Fruit fly (Drosophila melanogaster): ENCODE results near the gene mRpS31.

Gene mRpS31

dm6 chr3L:16040389-16040788 is 35.4 kb downstream of the mRpS31 start:
- TF ChIP-seq CG10631 (GFP tag; optimal IDR thresholded peaks at IDR 0.05) (no peak), Eip78C (GFP tag) (no peak), CG6854 (GFP tag; optimal IDR thresholded peaks at IDR 0.05) (no peak), OdsH (GFP tag; optimal IDR thresholded peaks at IDR 0.05) (no peak), Met (GFP tag; optimal IDR thresholded peaks at IDR 0.05) (peak; percentile 15), Sox102F (GFP tag; optimal IDR thresholded peaks at IDR 0.05) (no peak), Eip75B (GFP tag; optimal IDR thresholded peaks at IDR 0.05) (no peak), svp (GFP tag) (peak; percentile 51), acj6 (GFP tag; optimal IDR thresholded peaks at IDR 0.05) (no peak), net (GFP tag; optimal IDR thresholded peaks at IDR 0.05) (no peak)

DNA sequence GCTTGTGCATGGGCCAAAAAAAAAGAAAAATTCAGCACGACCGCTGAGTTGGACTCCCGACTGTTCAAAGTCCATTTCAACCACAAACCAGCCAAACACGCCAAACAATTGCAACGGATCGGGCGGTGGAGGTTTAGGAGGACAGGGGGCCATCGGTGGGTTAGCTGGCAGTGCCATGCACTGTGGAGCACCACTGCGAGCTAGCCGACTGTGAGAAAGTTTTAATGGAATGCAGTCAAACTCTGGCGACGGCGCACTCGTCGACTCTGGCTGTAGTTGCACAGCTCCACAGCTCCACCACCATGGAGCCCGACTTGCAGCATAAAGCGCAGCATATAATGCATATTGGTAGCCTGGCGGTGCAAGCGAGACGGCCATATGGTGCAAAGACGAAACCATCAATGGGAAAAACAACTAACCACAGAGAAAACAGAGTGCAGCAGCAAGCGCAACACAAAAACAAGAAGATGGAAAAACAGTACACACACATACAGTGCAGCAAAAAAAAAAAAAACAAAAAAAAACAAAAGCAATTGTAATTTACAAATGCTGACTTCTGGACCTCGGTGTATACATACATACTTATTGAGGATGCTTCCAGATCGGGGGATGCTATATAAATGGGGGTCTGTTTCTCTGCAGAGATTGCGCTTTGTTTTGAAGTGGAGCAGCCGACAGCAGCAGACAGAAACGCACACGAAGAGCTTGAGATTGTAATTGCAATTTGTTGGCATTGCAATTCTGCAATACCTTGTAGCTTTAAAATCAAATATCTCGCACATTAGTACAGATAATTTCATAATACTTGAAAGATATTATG is 36.5 kb downstream of the mRpS31 start:
- no peak for TF ChIP-seq Sox15 (GFP tag; optimal IDR thresholded peaks at IDR 0.05)
- peak; percentile 12 for TF ChIP-seq CG11762 (GFP tag; optimal IDR thresholded peaks at IDR 0.05; ENCODE audit: insufficient read depth)
- TF ChIP-seq topi (GFP tag; optimal IDR thresholded peaks at IDR 0.05) = peak; percentile 13
- no peak for TF ChIP-seq CG6792 (GFP tag; optimal IDR thresholded peaks at IDR 0.05)
- TF ChIP-seq CG10669 (GFP tag; optimal IDR thresholded peaks at IDR 0.05) = peak; percentile 49
- peak; percentile 57 for TF ChIP-seq CG10631 (GFP tag; optimal IDR thresholded peaks at IDR 0.05)
- TF ChIP-seq vri (GFP tag; optimal IDR thresholded peaks at IDR 0.05) = peak; percentile 31
- no peak for TF ChIP-seq achi (GFP tag; optimal IDR thresholded peaks at IDR 0.05)
- TF ChIP-seq Sox14 (GFP tag; optimal IDR thresholded peaks at IDR 0.05) = peak; percentile 61
- peak; percentile 75 for TF ChIP-seq eg (GFP tag; IDR thresholded peaks at IDR 0.05)
- TF ChIP-seq dsx (GFP tag; optimal IDR thresholded peaks at IDR 0.05; ENCODE audit: poor library complexity, severe bottlenecking) = peak; percentile 21
- TF ChIP-seq CG9139 (GFP tag; optimal IDR thresholded peaks at IDR 0.05) = peak; percentile 90
- TF ChIP-seq CG8319 (GFP tag; optimal IDR thresholded peaks at IDR 0.05) = no peak
- peak; percentile 82 for TF ChIP-seq Lpt (GFP tag; optimal IDR thresholded peaks at IDR 0.05)
- TF ChIP-seq Blimp-1 (GFP tag; optimal IDR thresholded peaks at IDR 0.05) = peak; percentile 55
- peak; percentile 4 for TF ChIP-seq Smox (GFP tag; optimal IDR thresholded peaks at IDR 0.05)
- TF ChIP-seq Eip78C (GFP tag) = peak; percentile 76
- no peak for TF ChIP-seq Hr38 (GFP tag; optimal IDR thresholded peaks at IDR 0.05)
- no peak for TF ChIP-seq lz (GFP tag; optimal IDR thresholded peaks at IDR 0.05)
- peak; percentile 64 for TF ChIP-seq CG15336 (GFP tag; IDR thresholded peaks at IDR 0.05)
- TF ChIP-seq CG11294 (GFP tag; IDR thresholded peaks at IDR 0.05) = peak; percentile 40; the same call in 1 of the 2 replicates
- TF ChIP-seq CG3032 (tag; optimal IDR thresholded peaks at IDR 0.05) = peak; percentile 20
- peak; percentile 98 for TF ChIP-seq svp (GFP tag)
- no peak for TF ChIP-seq fd59A (GFP tag; optimal IDR thresholded peaks at IDR 0.05)
- TF ChIP-seq Hr39 (GFP tag; optimal IDR thresholded peaks at IDR 0.05) = no peak
- peak; percentile 75 for TF ChIP-seq CG1621 (tag; optimal IDR thresholded peaks at IDR 0.05)
- peak; percentile 29 for TF ChIP-seq Hr4 (GFP tag; optimal IDR thresholded peaks at IDR 0.05)
- TF ChIP-seq Ets96B (tag; optimal IDR thresholded peaks at IDR 0.05) = peak; percentile 32
- peak; percentile 79 for TF ChIP-seq CG8119 (GFP tag; IDR thresholded peaks at IDR 0.05)
- TF ChIP-seq Gug (GFP tag; IDR thresholded peaks at IDR 0.05) = 0 out of 2 replicates have a peak, but pooled peaks have one; percentile 8
- peak; percentile 36 for TF ChIP-seq CG32006 (GFP tag; optimal IDR thresholded peaks at IDR 0.05)
- TF ChIP-seq Sox102F (GFP tag; optimal IDR thresholded peaks at IDR 0.05) = peak; percentile 23
- peak; percentile 60 for TF ChIP-seq spab (GFP tag; optimal IDR thresholded peaks at IDR 0.05)
- TF ChIP-seq dac (GFP tag; optimal IDR thresholded peaks at IDR 0.05) = peak; percentile 20
- peak; percentile 73 for TF ChIP-seq CG16779 (tag; optimal IDR thresholded peaks at IDR 0.05)
- peak; percentile 43 for TF ChIP-seq net (GFP tag; optimal IDR thresholded peaks at IDR 0.05)
- TF ChIP-seq CG6163 (GFP tag; IDR thresholded peaks at IDR 0.05) = peak; percentile 65
- TF ChIP-seq fkh (GFP tag; optimal IDR thresholded peaks at IDR 0.05) = no peak
- no peak for TF ChIP-seq fd85E (GFP tag; optimal IDR thresholded peaks at IDR 0.05)
- peak; percentile 22 for TF ChIP-seq Met (GFP tag; optimal IDR thresholded peaks at IDR 0.05)
- TF ChIP-seq CG34406 (GFP tag; optimal IDR thresholded peaks at IDR 0.05) = no peak
- TF ChIP-seq Eip75B (GFP tag; optimal IDR thresholded peaks at IDR 0.05) = no peak
- TF ChIP-seq CG6276 (GFP tag; optimal IDR thresholded peaks at IDR 0.05) = peak; percentile 90
- TF ChIP-seq acj6 (GFP tag; optimal IDR thresholded peaks at IDR 0.05) = peak; percentile 16
- peak; percentile 59 for TF ChIP-seq Eip93F (GFP tag; optimal IDR thresholded peaks at IDR 0.05)

Measured in whole organism, prepupa.